Worm (Caenorhabditis elegans) whole organism, early embryonic: ENCODE data around the gene srh-190.

Experiments
- B0310.2 ChIP-seq: sonication (generic microtip); optimal IDR thresholded peaks from 2 replicates; lab custom pipeline; 2016; ENCODE audit warnings: mild to moderate bottlenecking, missing genetic modification characterization, missing compliant biosample characterization
- F13C5.2 ChIP-seq: sonication (generic microtip); optimal IDR thresholded peaks from 2 replicates; lab custom pipeline; 2017; ENCODE audit warnings: mild to moderate bottlenecking, missing genetic modification characterization, inconsistent platforms, missing compliant biosample characterization
- aly-1 ChIP-seq: sonication (generic microtip); optimal IDR thresholded peaks from 2 replicates; lab custom pipeline; 2016; ENCODE audit warnings: missing genetic modification characterization, missing compliant biosample characterization
- ama-1 ChIP-seq: fragments of 150-350 bp; optimal IDR thresholded peaks from 2 replicates; lab custom pipeline; 2014
- ceh-13 ChIP-seq: fragments of 200-800 bp; sonication (Bioruptor generic); optimal IDR thresholded peaks from 2 replicates; lab custom pipeline; 2018; ENCODE audit warnings: mild to moderate bottlenecking, missing genetic modification characterization, missing compliant biosample characterization
- ceh-36 ChIP-seq: sonication (generic microtip); optimal IDR thresholded peaks from 2 replicates; lab custom pipeline; 2016; ENCODE audit warnings: missing genetic modification characterization, inconsistent platforms, missing compliant biosample characterization
- ets-7 ChIP-seq: sonication (generic microtip); optimal IDR thresholded peaks from 2 replicates; lab custom pipeline; 2016; ENCODE audit warnings: missing genotype, missing genetic modification characterization, missing compliant biosample characterization
- flt-1 ChIP-seq: fragments of 200-800 bp; sonication (Bioruptor generic); IDR thresholded peaks from 2 replicates; pipeline ENCODE4 v1.3.6; 2022; ENCODE audit warnings: missing genetic modification characterization, missing compliant biosample characterization
- hmbx-1 ChIP-seq: sonication (generic microtip); optimal IDR thresholded peaks from 2 replicates; lab custom pipeline; 2016; ENCODE audit warnings: mild to moderate bottlenecking, missing genetic modification characterization, missing compliant biosample characterization
- hmg-4 ChIP-seq: fragments of 200-800 bp; sonication (Bioruptor generic); optimal IDR thresholded peaks from 2 replicates; lab custom pipeline; 2018; ENCODE audit warnings: mild to moderate bottlenecking, missing genetic modification characterization, missing compliant biosample characterization
- hnd-1 ChIP-seq: sonication (generic microtip); optimal IDR thresholded peaks from 2 replicates; lab custom pipeline; 2016; ENCODE audit warnings: missing genetic modification characterization, missing compliant biosample characterization
- pes-1 ChIP-seq: fragments of 200-800 bp; sonication (Bioruptor generic); IDR thresholded peaks from 2 replicates; pipeline ENCODE4 v1.3.6; 2022; ENCODE audit warnings: missing genetic modification reagents, missing genetic modification characterization, missing compliant biosample characterization
- scrt-1 ChIP-seq: fragments of 200-800 bp; sonication (Bioruptor generic); IDR thresholded peaks from 2 replicates; pipeline ENCODE4 v1.3.6; 2022; ENCODE audit warnings: missing genetic modification characterization, missing compliant biosample characterization
- sea-1 ChIP-seq: fragments of 200-800 bp; sonication (Bioruptor generic); conservative IDR thresholded peaks from 2 replicates; pipeline ENCODE4 v1.3.6; 2022; ENCODE audit warnings: missing genetic modification characterization, missing compliant biosample characterization
- tbx-11 ChIP-seq: fragments of 200-800 bp; sonication (Bioruptor generic); IDR thresholded peaks from 2 replicates; pipeline ENCODE4 v1.3.6; 2022; ENCODE audit warnings: missing genetic modification characterization, missing compliant biosample characterization
- tbx-37 ChIP-seq: fragments of 200-800 bp; sonication (Bioruptor generic); conservative IDR thresholded peaks from 2 replicates; pipeline ENCODE4 v1.3.6; 2022; ENCODE audit warnings: missing genetic modification reagents, missing genetic modification characterization, missing compliant biosample characterization
- tra-4 ChIP-seq: sonication (generic microtip); optimal IDR thresholded peaks from 2 replicates; lab custom pipeline; 2017; ENCODE audit warnings: missing genetic modification characterization, missing compliant biosample characterization

srh-190 gene

ce11 chrV:3927522-3927921 lies 24.6 kb downstream of the srh-190 start:
- no peak for TF ChIP-seq hmg-4 (GFP tag; lab: Kevin White, UChicago)
- no peak for TF ChIP-seq ets-7 (tag; lab: Kevin White, UChicago)
- TF ChIP-seq aly-1 (tag; lab: Kevin White, UChicago), result no peak
- TF ChIP-seq sea-1, result no peak
- TF ChIP-seq ceh-13 (GFP tag; lab: Kevin White, UChicago), result no peak
- TF ChIP-seq hmbx-1 (tag; lab: Kevin White, UChicago), result no peak
- no peak for TF ChIP-seq scrt-1
- no peak for TF ChIP-seq F13C5.2 (tag; lab: Kevin White, UChicago)
- no peak for TF ChIP-seq pes-1 (GFP tag; lab: Robert Waterston, UW)
- no peak for TF ChIP-seq flt-1 (GFP tag; lab: Robert Waterston, UW)
- no peak for TF ChIP-seq B0310.2
- TF ChIP-seq hnd-1 (tag; lab: Kevin White, UChicago), result no peak
- TF ChIP-seq ceh-36 (tag; lab: Kevin White, UChicago), result no peak
- no peak for TF ChIP-seq tbx-11
- TF ChIP-seq tbx-37, result no peak
- TF ChIP-seq ama-1 (lab: Kevin White, UChicago), result no peak

DNA sequence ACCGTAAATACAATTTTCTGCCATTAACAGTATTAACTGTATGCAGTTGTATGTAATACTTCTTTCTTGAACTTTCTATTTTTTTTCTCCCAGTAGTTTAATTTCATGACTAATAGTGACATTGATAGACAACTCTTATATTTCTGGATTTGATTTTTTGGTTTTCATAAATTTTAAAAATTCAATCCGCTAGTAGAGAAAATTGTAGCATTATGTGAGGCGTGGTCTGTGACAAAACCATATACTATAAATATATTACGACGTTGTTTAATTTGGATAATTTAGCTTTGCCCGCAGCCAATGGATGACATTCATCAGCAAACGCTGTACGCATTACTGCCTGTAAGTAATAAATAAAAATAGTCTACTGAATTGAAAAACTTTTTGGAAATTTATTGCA lies 26.2 kb downstream of the srh-190 start, which contains the start of gene srx-64:
Gene srx-64, plus strand, starts transcription at position 301 of the 400 bp plus-strand sequence.
- no peak for TF ChIP-seq tra-4
- no peak for TF ChIP-seq ets-7 (tag; lab: Kevin White, UChicago)
- no peak for TF ChIP-seq scrt-1
- no peak for TF ChIP-seq hmg-4 (GFP tag; lab: Kevin White, UChicago)
- no peak for TF ChIP-seq tbx-11
- TF ChIP-seq hmbx-1 (tag; lab: Kevin White, UChicago), result no peak
- TF ChIP-seq aly-1 (tag; lab: Kevin White, UChicago), result no peak
- TF ChIP-seq ama-1 (lab: Kevin White, UChicago), result no peak

DNA sequence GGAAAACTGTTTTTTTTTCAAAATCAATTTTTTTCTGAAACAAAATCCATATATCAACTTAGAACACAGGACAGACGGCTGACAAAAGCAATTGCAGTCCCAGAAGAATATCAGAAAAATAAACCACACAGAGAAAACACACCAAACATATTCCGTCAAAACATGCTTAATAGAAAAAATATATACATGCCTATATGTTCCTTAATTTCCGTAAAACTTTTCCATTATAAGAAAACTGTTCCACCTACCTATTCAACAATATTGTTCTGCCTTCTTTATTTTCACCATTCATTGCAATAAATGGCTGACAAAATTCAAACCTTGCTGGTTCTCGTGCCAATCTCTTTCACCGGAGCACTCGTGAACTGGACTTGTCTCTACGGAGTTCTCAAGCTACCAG lies 28.4 kb downstream of the srh-190 start, which contains the start of gene srx-63:
Gene srx-63, plus strand, starts transcription at position 301 of the 400 bp plus-strand sequence.
- TF ChIP-seq tbx-37 (no peak), F13C5.2 (tag; lab: Kevin White, UChicago) (no peak), ceh-36 (tag; lab: Kevin White, UChicago) (no peak), flt-1 (GFP tag; lab: Robert Waterston, UW) (no peak), hmbx-1 (tag; lab: Kevin White, UChicago) (no peak), ama-1 (lab: Kevin White, UChicago) (no peak), tbx-11 (no peak), ets-7 (tag; lab: Kevin White, UChicago) (no peak), scrt-1 (no peak), hnd-1 (tag; lab: Kevin White, UChicago) (no peak), ceh-13 (GFP tag; lab: Kevin White, UChicago) (no peak), tra-4 (no peak), pes-1 (GFP tag; lab: Robert Waterston, UW) (no peak), hmg-4 (GFP tag; lab: Kevin White, UChicago) (no peak)

- TF ChIP-seq B0310.2 (no peak), scrt-1 (no peak), hmg-4 (GFP tag; lab: Kevin White, UChicago) (no peak), flt-1 (GFP tag; lab: Robert Waterston, UW) (no peak), ceh-13 (GFP tag; lab: Kevin White, UChicago) (no peak), pes-1 (GFP tag; lab: Robert Waterston, UW) (no peak), tbx-11 (no peak), ets-7 (tag; lab: Kevin White, UChicago) (no peak), hnd-1 (tag; lab: Kevin White, UChicago) (no peak), tra-4 (no peak), ama-1 (lab: Kevin White, UChicago) (no peak), F13C5.2 (tag; lab: Kevin White, UChicago) (no peak), aly-1 (tag; lab: Kevin White, UChicago) (no peak), ceh-36 (tag; lab: Kevin White, UChicago) (no peak), sea-1 (no peak), hmbx-1 (tag; lab: Kevin White, UChicago) (no peak), tbx-37 (no peak)
Measured at ce11 chrV:3935892-3936478, 33.1 kb downstream of the srh-190 start, which contains the start of gene cyp-35A5. Gene cyp-35A5 (plus strand): TSS chrV:3936326.

DNA sequence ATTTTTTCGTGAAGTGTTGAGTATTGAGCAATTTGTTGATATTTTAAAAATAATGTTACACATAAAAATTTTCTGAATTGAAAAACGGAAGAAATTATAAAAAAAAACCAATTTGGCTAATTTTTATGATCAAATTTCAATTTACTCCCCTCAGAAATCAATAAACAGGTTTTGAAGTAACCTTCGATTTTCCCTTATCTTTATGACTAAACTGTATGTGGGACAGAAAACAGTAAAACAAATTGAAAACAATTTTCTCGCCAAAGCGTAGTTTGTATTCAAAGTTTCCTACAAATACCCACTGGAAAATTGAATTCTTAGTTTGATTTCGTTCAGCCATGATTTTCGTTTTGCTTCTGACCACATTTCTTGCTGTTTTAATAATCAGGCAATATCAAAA lies 35.9 kb downstream of the srh-190 start, which contains the start of gene cyp-35B1:
Gene cyp-35B1, plus strand, starts transcription at position 244 of the 400 bp plus-strand sequence.
- TF ChIP-seq aly-1 (tag; lab: Kevin White, UChicago) (no peak), tra-4 (no peak), ets-7 (tag; lab: Kevin White, UChicago) (no peak), tbx-11 (no peak), F13C5.2 (tag; lab: Kevin White, UChicago) (no peak), hmg-4 (GFP tag; lab: Kevin White, UChicago) (no peak), pes-1 (GFP tag; lab: Robert Waterston, UW) (no peak), B0310.2 (no peak), ceh-36 (tag; lab: Kevin White, UChicago) (no peak), tbx-37 (no peak), scrt-1 (no peak)

DNA sequence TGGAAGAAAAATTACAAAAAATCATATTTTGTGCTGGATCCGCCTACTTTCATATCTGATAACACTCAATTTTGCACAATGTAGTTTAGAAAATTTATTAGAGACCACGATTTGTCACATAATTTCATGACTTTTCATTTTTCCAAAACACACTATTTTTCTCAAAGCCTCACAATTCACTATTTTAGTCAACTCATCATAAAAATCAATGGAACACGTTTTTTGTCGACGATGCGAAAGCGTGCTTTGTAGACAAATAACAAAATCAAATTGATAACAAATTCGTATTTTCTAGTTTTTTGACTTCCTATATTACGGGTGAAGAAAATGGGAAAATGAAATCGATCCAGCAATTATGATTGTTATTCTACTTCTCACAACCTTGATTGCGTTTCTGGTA lies 39.0 kb downstream of the srh-190 start, which contains the start of gene cyp-35B2:
Gene cyp-35B2, plus strand, starts transcription at position 301 of the 400 bp plus-strand sequence.
- TF ChIP-seq scrt-1 (no peak), aly-1 (tag; lab: Kevin White, UChicago) (no peak), hnd-1 (tag; lab: Kevin White, UChicago) (no peak), sea-1 (no peak), pes-1 (GFP tag; lab: Robert Waterston, UW) (no peak), ama-1 (lab: Kevin White, UChicago) (no peak), hmg-4 (GFP tag; lab: Kevin White, UChicago) (no peak), hmbx-1 (tag; lab: Kevin White, UChicago) (no peak), ceh-36 (tag; lab: Kevin White, UChicago) (no peak), tbx-37 (no peak), flt-1 (GFP tag; lab: Robert Waterston, UW) (no peak), tbx-11 (no peak), ets-7 (tag; lab: Kevin White, UChicago) (no peak), B0310.2 (no peak), ceh-13 (GFP tag; lab: Kevin White, UChicago) (no peak), tra-4 (no peak), F13C5.2 (tag; lab: Kevin White, UChicago) (no peak)
